Fruit fly (Drosophila melanogaster) whole organism, wandering third instar larva: ENCODE data around the gene Ge-1.

Experiments
- CG32264 ChIP-seq: fragments of 200-800 bp; sonication (Bioruptor generic); optimal IDR thresholded peaks from 2 replicates; lab custom pipeline; 2016; ENCODE audit warnings: missing biosample characterization, missing genetic modification characterization
- CG9705 ChIP-seq: fragments of 200-800 bp; sonication (Bioruptor generic); optimal IDR thresholded peaks from 2 replicates; lab custom pipeline; 2018; ENCODE audit warnings: missing biosample characterization, mild to moderate bottlenecking, missing genetic modification characterization
- Dfd ChIP-seq: fragments of >200 bp; optimal IDR thresholded peaks from 2 replicates; lab custom pipeline; 2017; ENCODE audit warnings: missing biosample characterization, missing genetic modification characterization
- Dif ChIP-seq: fragments of 200-275, 200-300 bp; sonication (Bioruptor generic); optimal IDR thresholded peaks from 2 replicates; lab custom pipeline; 2018; ENCODE audit warnings: missing biosample characterization, missing genetic modification characterization; ENCODE audit not compliant: partially characterized antibody
- GATAd ChIP-seq: sonication (Bioruptor generic); optimal IDR thresholded peaks from 2 replicates; lab custom pipeline; 2016; ENCODE audit warnings: missing biosample characterization, missing genetic modification characterization
- HLH106 ChIP-seq: fragments of 200-800 bp; optimal IDR thresholded peaks from 3 replicates; lab custom pipeline; 2019; ENCODE audit warnings: missing biosample characterization, mild to moderate bottlenecking, missing genetic modification characterization, moderate library complexity
- Hnf4 ChIP-seq: fragments of 200-800 bp; sonication (Bioruptor generic); optimal IDR thresholded peaks from 2 replicates; lab custom pipeline; 2016; ENCODE audit warnings: missing biosample characterization, mild to moderate bottlenecking, missing genetic modification characterization
- Hr78 ChIP-seq: fragments of >200 bp; optimal IDR thresholded peaks from 2 replicates; lab custom pipeline; 2017; ENCODE audit warnings: missing biosample characterization, missing genetic modification characterization
- Hr83 ChIP-seq: fragments of 200-300 bp; sonication (Bioruptor generic); optimal IDR thresholded peaks from 2 replicates; lab custom pipeline; 2016; ENCODE audit warnings: missing biosample characterization, mild to moderate bottlenecking, missing genetic modification characterization, moderate library complexity; ENCODE audit not compliant: poor library complexity, severe bottlenecking
- Jra ChIP-seq: sonication (Bioruptor generic); optimal IDR thresholded peaks from 2 replicates; lab custom pipeline; 2016; ENCODE audit warnings: missing biosample characterization, missing genetic modification characterization
- Mio ChIP-seq: sonication (Bioruptor generic); optimal IDR thresholded peaks from 2 replicates; lab custom pipeline; 2016; ENCODE audit warnings: missing biosample characterization, missing genetic modification characterization
- Myc ChIP-seq: fragments of >200 bp; optimal IDR thresholded peaks from 2 replicates; lab custom pipeline; 2017
- N ChIP-seq: fragments of >200 bp; optimal IDR thresholded peaks from 2 replicates; lab custom pipeline; 2018; ENCODE audit warnings: missing biosample characterization, missing external identifiers, missing genetic modification characterization
- OdsH ChIP-seq: fragments of 200-800 bp; sonication (Bioruptor generic); optimal IDR thresholded peaks from 2 replicates; lab custom pipeline; 2016; ENCODE audit warnings: missing biosample characterization, mild to moderate bottlenecking, missing genetic modification characterization
- Rel ChIP-seq, 2 experiments: fragments of 200-800 bp; sonication (Bioruptor generic) in 1 of 2; optimal IDR thresholded peaks; 2 replicates in 1 of 2; 3 replicates in 1 of 2; lab custom pipeline; 2016 to 2019; ENCODE audit warnings: mild to moderate bottlenecking in 2 of 2, missing biosample characterization in 2 of 2, missing genetic modification characterization in 2 of 2, moderate library complexity in 1 of 2
- Sp1 ChIP-seq: fragments of 200-800 bp; sonication (Bioruptor generic); optimal IDR thresholded peaks from 3 replicates; lab custom pipeline; 2019; ENCODE audit warnings: missing biosample characterization, mild to moderate bottlenecking, missing genetic modification characterization, moderate library complexity
- Vsx2 ChIP-seq: fragments of 200-300, 225-300 bp; sonication (Bioruptor generic); optimal IDR thresholded peaks from 2 replicates; lab custom pipeline; 2018; ENCODE audit warnings: missing biosample characterization, missing genetic modification characterization; ENCODE audit not compliant: partially characterized antibody
- br ChIP-seq: fragments of 200-800 bp; sonication (Bioruptor generic); optimal IDR thresholded peaks from 2 replicates; lab custom pipeline; 2016; ENCODE audit warnings: missing biosample characterization, missing genetic modification characterization
- dl ChIP-seq, 2 experiments: fragments of 175-275, 200-275 bp in 1 of 2; fragments of 200-275 bp in 1 of 2; sonication (Bioruptor generic); optimal IDR thresholded peaks; lab custom pipeline; 2018; ENCODE audit warnings: mild to moderate bottlenecking in 2 of 2, missing biosample characterization in 2 of 2, missing genetic modification characterization in 2 of 2, moderate library complexity in 2 of 2; ENCODE audit not compliant: partially characterized antibody in 2 of 2, insufficient read depth in 1 of 2
- dsf ChIP-seq: sonication (Bioruptor generic); optimal IDR thresholded peaks from 2 replicates; lab custom pipeline; 2016; ENCODE audit warnings: missing biosample characterization, missing genetic modification characterization, borderline replicate concordance
- ey ChIP-seq: fragments of 200-800 bp; sonication (Bioruptor generic); optimal IDR thresholded peaks from 2 replicates; lab custom pipeline; 2016; ENCODE audit warnings: missing biosample characterization, missing genetic modification characterization
- foxo ChIP-seq, 2 experiments: fragments of 200-800 bp; sonication (Bioruptor generic); optimal IDR thresholded peaks; 2 replicates in 1 of 2; 3 replicates in 1 of 2; lab custom pipeline; 2016 to 2017; ENCODE audit warnings: missing biosample characterization in 2 of 2, missing genetic modification characterization in 2 of 2
- fru ChIP-seq: fragments of 200-800 bp; sonication (Bioruptor generic); optimal IDR thresholded peaks from 3 replicates; lab custom pipeline; 2016; ENCODE audit warnings: missing biosample characterization, mild to moderate bottlenecking, missing genetic modification characterization
- h ChIP-seq: fragments of 200-800 bp; sonication (Bioruptor generic); optimal IDR thresholded peaks from 3 replicates; lab custom pipeline; 2016; ENCODE audit warnings: missing biosample characterization, mild to moderate bottlenecking, missing genetic modification characterization
- jim ChIP-seq: fragments of 175-275, 200-325 bp; sonication (Bioruptor generic); optimal IDR thresholded peaks from 2 replicates; lab custom pipeline; 2016; ENCODE audit warnings: missing biosample characterization, mild to moderate bottlenecking, missing genetic modification characterization
- lola ChIP-seq: fragments of >200 bp; optimal IDR thresholded peaks from 2 replicates; lab custom pipeline; 2017; ENCODE audit warnings: missing biosample characterization, missing genetic modification characterization
- pan ChIP-seq: fragments of >200 bp; optimal IDR thresholded peaks from 2 replicates; lab custom pipeline; 2017
- psq ChIP-seq: fragments of 200-800 bp; sonication (Bioruptor generic); optimal IDR thresholded peaks from 3 replicates; lab custom pipeline; 2017; ENCODE audit warnings: missing biosample characterization, mild to moderate bottlenecking, missing genetic modification characterization, moderate library complexity
- rgr ChIP-seq: fragments of 200-800 bp; sonication (Bioruptor generic); optimal IDR thresholded peaks from 3 replicates; lab custom pipeline; 2016; ENCODE audit warnings: missing biosample characterization, mild to moderate bottlenecking, missing genetic modification characterization
- sv ChIP-seq: fragments of 200-800 bp; sonication (Bioruptor generic); optimal IDR thresholded peaks from 3 replicates; lab custom pipeline; 2016; ENCODE audit warnings: missing biosample characterization, missing genetic modification characterization
- tai ChIP-seq: sonication (Bioruptor generic); optimal IDR thresholded peaks from 2 replicates; lab custom pipeline; 2016; ENCODE audit warnings: missing biosample characterization, missing genetic modification characterization
- usp ChIP-seq: fragments of >200 bp; optimal IDR thresholded peaks from 2 replicates; lab custom pipeline; 2017; ENCODE audit warnings: missing biosample characterization, missing genetic modification characterization
- woc ChIP-seq: sonication (Bioruptor generic); optimal IDR thresholded peaks from 2 replicates; lab custom pipeline; 2016; ENCODE audit warnings: missing biosample characterization, mild to moderate bottlenecking, missing genetic modification characterization

The Ge-1 gene

dm6 chr2L:11070862-11071261 lies 29.8 kb downstream of the Ge-1 start, which contains the start of gene CG14915:
TSS of gene CG14915 (plus strand) at chr2L:11071027.
- TF ChIP-seq h (GFP tag; lab: Kevin White, UChicago) = no peak
- TF ChIP-seq N (GFP tag; lab: Kevin White, UChicago) = no peak
- TF ChIP-seq GATAd (GFP tag; lab: Kevin White, UChicago) = no peak
- no peak for TF ChIP-seq sv (GFP tag; lab: Kevin White, UChicago)
- TF ChIP-seq fru (GFP tag; lab: Kevin White, UChicago) = no peak
- no peak for TF ChIP-seq Dfd
- TF ChIP-seq Hr78 (GFP tag; lab: Kevin White, UChicago) = no peak
- no peak for TF ChIP-seq Jra
- no peak for TF ChIP-seq ey
- TF ChIP-seq lola (GFP tag; lab: Kevin White, UChicago) = no peak
- no peak for TF ChIP-seq Mio (GFP tag; lab: Kevin White, UChicago)
- no peak for TF ChIP-seq rgr (GFP tag; lab: Kevin White, UChicago)
- no peak for TF ChIP-seq Vsx2 (GFP tag; lab: Kevin White, UChicago)
- no peak for TF ChIP-seq br

- TF ChIP-seq OdsH (GFP tag; lab: Kevin White, UChicago) (peak; percentile 55), Myc (no peak), lola (GFP tag; lab: Kevin White, UChicago) (no peak), HLH106 (tag; lab: Kevin White, UChicago) (peak; percentile 36), br (peak; percentile 15), Rel (GFP tag; optimal IDR thresholded peaks at IDR 0.05; lab: Kevin White, UChicago) (no peak), Rel (tag; optimal IDR thresholded peaks at IDR 0.05; lab: Kevin White, UChicago) (no peak), dl (GFP tag; optimal IDR thresholded peaks at IDR 0.05; lab: Kevin White, UChicago; ENCODE audit: insufficient read depth in 1 of 2, partially characterized antibody in 2 of 2) (no peak), woc (GFP tag; lab: Kevin White, UChicago) (peak; percentile 37), fru (GFP tag; lab: Kevin White, UChicago) (peak; percentile 52), Sp1 (GFP tag; lab: Kevin White, UChicago) (peak; percentile 54), psq (GFP tag; lab: Kevin White, UChicago) (peak; percentile 16), CG9705 (GFP tag; lab: Kevin White, UChicago) (no peak), CG32264 (GFP tag; lab: Kevin White, UChicago) (no peak), foxo (GFP tag; optimal IDR thresholded peaks at IDR 0.05; lab: Kevin White, UChicago) (peak in 1 of 2 experiments; percentile 32), GATAd (GFP tag; lab: Kevin White, UChicago) (no peak), Dfd (no peak), dsf (GFP tag; lab: Kevin White, UChicago) (no peak), usp (GFP tag; lab: Kevin White, UChicago) (no peak), Jra (no peak), jim (no peak), Hnf4 (GFP tag; lab: Kevin White, UChicago) (no peak), pan (lab: Kevin White, UChicago) (no peak), h (GFP tag; lab: Kevin White, UChicago) (peak; percentile 28), sv (GFP tag; lab: Kevin White, UChicago) (no peak), rgr (GFP tag; lab: Kevin White, UChicago) (peak; percentile 21), N (GFP tag; lab: Kevin White, UChicago) (no peak), tai (GFP tag; lab: Kevin White, UChicago) (no peak), ey (peak; percentile 27)
Measured at dm6 chr2L:11069475-11069874, 31.2 kb downstream of the Ge-1 start.

dm6 chr2L:11068907-11069306 lies 31.8 kb downstream of the Ge-1 start:
- peak; percentile 1 for TF ChIP-seq Dif (GFP tag; lab: Kevin White, UChicago)
- no peak for TF ChIP-seq sv (GFP tag; lab: Kevin White, UChicago)

dm6 chr2L:11068441-11068840 lies 32.2 kb downstream of the Ge-1 start:
- TF ChIP-seq dl (GFP tag; optimal IDR thresholded peaks at IDR 0.05; lab: Kevin White, UChicago; ENCODE audit: insufficient read depth in 1 of 2, partially characterized antibody in 2 of 2) = no peak
- TF ChIP-seq Dif (GFP tag; lab: Kevin White, UChicago) = no peak
- TF ChIP-seq GATAd (GFP tag; lab: Kevin White, UChicago) = no peak
- TF ChIP-seq foxo (GFP tag; optimal IDR thresholded peaks at IDR 0.05; lab: Kevin White, UChicago) = no peak
- TF ChIP-seq Mio (GFP tag; lab: Kevin White, UChicago) = no peak
- TF ChIP-seq ey = no peak
- TF ChIP-seq Myc = no peak
- no peak for TF ChIP-seq Sp1 (GFP tag; lab: Kevin White, UChicago)
- no peak for TF ChIP-seq br
- TF ChIP-seq Hr83 (GFP tag; lab: Kevin White, UChicago) = no peak
- TF ChIP-seq rgr (GFP tag; lab: Kevin White, UChicago) = no peak
- TF ChIP-seq, all 38 proteins: peak for 0
